Worm (Caenorhabditis elegans): Measurements from ENCODE around the gene srt-18.
A peak's percentile ranks its signal among the peaks of the same experiment; 100 is the strongest.

- TF ChIP-seq efl-1 (optimal IDR thresholded peaks at IDR 0.05) (no peak), efl-1 (GFP tag; optimal IDR thresholded peaks at IDR 0.05 in 1 of 2) (peak in 1 of 2 experiments; percentile 62), snpc-4 (tag; optimal IDR thresholded peaks at IDR 0.05) (no peak), aly-2 (tag; optimal IDR thresholded peaks at IDR 0.05) (no peak), tbx-2 (tag; optimal IDR thresholded peaks at IDR 0.05) (no peak), ama-1 (optimal IDR thresholded peaks at IDR 0.05) (no peak), grh-1 (GFP tag; IDR thresholded peaks at IDR 0.05) (no peak), sup-37 (GFP tag; optimal IDR thresholded peaks at IDR 0.05) (no peak), jun-1 (tag; optimal IDR thresholded peaks at IDR 0.05) (no peak), mdl-1 (tag; optimal IDR thresholded peaks at IDR 0.05) (no peak), nhr-237 (tag; optimal IDR thresholded peaks at IDR 0.05) (no peak), aha-1 (tag; optimal IDR thresholded peaks at IDR 0.05) (no peak), nhr-90 (tag; optimal IDR thresholded peaks at IDR 0.05; ENCODE audit: poor library complexity) (no peak), ztf-11 (tag; optimal IDR thresholded peaks at IDR 0.05) (no peak)
These were observed 37.5 kb downstream of the srt-18 start for ce11 chrV:8977895-8978294.
